Worm (Caenorhabditis elegans): ENCODE results near the gene kin-4.

kin-4 gene

ce11 chrIV:11487889-11488556 lies 62.5 kb downstream of the kin-4 start:
- TF ChIP-seq B0336.3 (GFP tag; IDR thresholded peaks at IDR 0.05) (0 out of 2 replicates have a peak, but pooled peaks have one; percentile 27), nhr-80 (tag; optimal IDR thresholded peaks at IDR 0.05) (peak; percentile 58), F10E7.11 (tag; optimal IDR thresholded peaks at IDR 0.05) (no peak), cebp-1 (GFP tag; IDR thresholded peaks at IDR 0.05) (no peak), cebp-1 (tag; optimal IDR thresholded peaks at IDR 0.05) (peak; percentile 42)

ce11 chrIV:11489077-11489476 lies 63.5 kb downstream of the kin-4 start:
- TF ChIP-seq nhr-80 (tag; optimal IDR thresholded peaks at IDR 0.05), result peak; percentile 28
- TF ChIP-seq aptf-3 (GFP tag; IDR thresholded peaks at IDR 0.05), result no peak

- TF ChIP-seq F10E7.11 (tag; optimal IDR thresholded peaks at IDR 0.05) (no peak), attf-6 (GFP tag; IDR thresholded peaks at IDR 0.05) (no peak), hmg-1.2 (GFP tag; IDR thresholded peaks at IDR 0.05) (no peak; the same call in 1 of the 2 replicates), F57A8.1 (GFP tag; optimal IDR thresholded peaks at IDR 0.05) (no peak), Y67H2A.10 (GFP tag; conservative IDR thresholded peaks at IDR 0.05) (no peak), efl-1 (GFP tag; optimal IDR thresholded peaks at IDR 0.05) (no peak), aptf-2 (GFP tag; conservative IDR thresholded peaks at IDR 0.05) (no peak), ekl-4 (GFP tag; IDR thresholded peaks at IDR 0.05) (no peak), ztf-22 (GFP tag; optimal IDR thresholded peaks at IDR 0.05) (no peak), lin-40 (tag; optimal IDR thresholded peaks at IDR 0.05) (no peak), rec-8 (tag; optimal IDR thresholded peaks at IDR 0.05) (no peak), ceh-58 (GFP tag; IDR thresholded peaks at IDR 0.05) (no peak), nfya-1 (tag; optimal IDR thresholded peaks at IDR 0.05; ENCODE audit: borderline replicate concordance, insufficient read depth) (no peak), athp-1 (tag; optimal IDR thresholded peaks at IDR 0.05) (no peak), snpc-4 (GFP tag; optimal IDR thresholded peaks at IDR 0.05) (no peak), snpc-4 (tag; optimal IDR thresholded peaks at IDR 0.05) (no peak), cebp-1 (GFP tag; IDR thresholded peaks at IDR 0.05) (no peak), cebp-1 (tag; optimal IDR thresholded peaks at IDR 0.05) (peak; percentile 44), fkh-3 (tag; optimal IDR thresholded peaks at IDR 0.05) (no peak), hmg-20 (GFP tag; IDR thresholded peaks at IDR 0.05) (no peak), F39B2.1 (GFP tag; IDR thresholded peaks at IDR 0.05) (no peak), T26A5.8 (tag; optimal IDR thresholded peaks at IDR 0.05) (no peak), hlh-26 (GFP tag; conservative IDR thresholded peaks at IDR 0.05) (no peak), chd-7 (tag; optimal IDR thresholded peaks at IDR 0.05) (no peak), lin-35 (GFP tag; optimal IDR thresholded peaks at IDR 0.05) (no peak), egrh-3 (GFP tag; IDR thresholded peaks at IDR 0.05) (no peak), lag-1 (GFP tag; IDR thresholded peaks at IDR 0.05) (no peak), attf-5 (GFP tag; optimal IDR thresholded peaks at IDR 0.05) (peak; percentile 30), ztf-26 (tag; optimal IDR thresholded peaks at IDR 0.05) (peak; percentile 44)
These were observed 64.2 kb downstream of the kin-4 start for ce11 chrIV:11489610-11490339.

ce11 chrIV:11491422-11491821 lies 65.9 kb downstream of the kin-4 start:
- TF ChIP-seq ZK185.1 (tag; optimal IDR thresholded peaks at IDR 0.05; ENCODE audit: poor library complexity, severe bottlenecking) (peak; percentile 25), lin-40 (tag; optimal IDR thresholded peaks at IDR 0.05) (peak; percentile 61), somi-1 (GFP tag; optimal IDR thresholded peaks at IDR 0.05) (peak; percentile 87), die-1 (tag; optimal IDR thresholded peaks at IDR 0.05) (peak; percentile 36), F39B2.1 (GFP tag; IDR thresholded peaks at IDR 0.05) (no peak), B0261.1 (tag; optimal IDR thresholded peaks at IDR 0.05) (no peak), cebp-1 (GFP tag; IDR thresholded peaks at IDR 0.05) (no peak), cebp-1 (tag; optimal IDR thresholded peaks at IDR 0.05) (peak; percentile 25), ztf-26 (tag; optimal IDR thresholded peaks at IDR 0.05) (peak; percentile 79)
